Fruit fly (Drosophila melanogaster): ENCODE measurements around the gene CG17650.

DNA sequence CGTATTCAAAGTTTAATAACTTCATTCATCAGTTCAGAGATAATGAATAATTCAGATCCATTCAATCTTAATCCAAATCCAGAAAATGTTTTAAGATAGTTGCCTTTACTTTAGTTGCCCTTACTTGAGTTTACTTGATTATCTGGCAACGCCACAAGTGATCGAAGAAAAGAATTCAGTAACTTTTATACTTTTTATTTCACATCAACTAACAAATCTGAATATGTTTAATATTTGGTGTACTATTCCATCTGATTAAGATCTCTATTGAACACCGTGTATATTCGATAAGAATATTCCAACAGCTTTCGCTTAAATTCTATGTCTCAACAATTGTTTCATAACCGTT lies 34.3 kb downstream of the CG17650 start:
- no peak for TF ChIP-seq Sin3A (optimal IDR thresholded peaks at IDR 0.05)
- no peak for TF ChIP-seq psq (optimal IDR thresholded peaks at IDR 0.05)
- no peak for TF ChIP-seq insv (optimal IDR thresholded peaks at IDR 0.05)
- no peak for TF ChIP-seq ttk (optimal IDR thresholded peaks at IDR 0.05)
- no peak for TF ChIP-seq h (optimal IDR thresholded peaks at IDR 0.05)
- no peak for TF ChIP-seq Myc (optimal IDR thresholded peaks at IDR 0.05)

Data from Kc167 (cell line).